Worm (Caenorhabditis elegans) whole organism, late embryonic: ENCODE measurements around the gene F11E6.11.

ENCODE experiments used
- C08G9.2 ChIP-seq: sonication (generic microtip); optimal IDR thresholded peaks from 2 replicates; lab custom pipeline; 2016; ENCODE audit warnings: mild to moderate bottlenecking, missing genetic modification characterization, moderate library complexity, missing compliant biosample characterization
- F13H6.1 ChIP-seq: sonication (generic microtip); optimal IDR thresholded peaks from 2 replicates; lab custom pipeline; 2016; ENCODE audit warnings: missing genetic modification characterization, missing compliant biosample characterization
- Y22D7AL.16 ChIP-seq: sonication (generic microtip); optimal IDR thresholded peaks from 2 replicates; lab custom pipeline; 2016; ENCODE audit warnings: missing genetic modification characterization, missing compliant biosample characterization
- ceh-19 ChIP-seq: fragments of 200-800 bp; sonication (Bioruptor generic); optimal IDR thresholded peaks from 2 replicates; lab custom pipeline; 2018; ENCODE audit warnings: mild to moderate bottlenecking, missing genetic modification characterization, missing compliant biosample characterization
- ceh-2 ChIP-seq: sonication (generic microtip); optimal IDR thresholded peaks from 2 replicates; lab custom pipeline; 2016; ENCODE audit warnings: missing genotype, missing genetic modification characterization, missing compliant biosample characterization
- ceh-24 ChIP-seq: sonication (generic microtip); optimal IDR thresholded peaks from 2 replicates; lab custom pipeline; 2016; ENCODE audit warnings: mild to moderate bottlenecking, missing genetic modification characterization, missing compliant biosample characterization
- ceh-30 ChIP-seq: fragments of 150-350 bp; optimal IDR thresholded peaks from 2 replicates; lab custom pipeline; 2014; ENCODE audit warnings: missing biosample characterization, missing genetic modification characterization
- ceh-48 ChIP-seq: sonication (generic microtip); optimal IDR thresholded peaks from 2 replicates; lab custom pipeline; 2016; ENCODE audit warnings: missing genetic modification characterization, inconsistent platforms, missing compliant biosample characterization
- che-1 ChIP-seq: sonication (generic microtip); optimal IDR thresholded peaks from 2 replicates; lab custom pipeline; 2016; ENCODE audit warnings: mild to moderate bottlenecking, missing genetic modification characterization, missing compliant biosample characterization
- dve-1 ChIP-seq: sonication (generic microtip); optimal IDR thresholded peaks from 2 replicates; lab custom pipeline; 2017; ENCODE audit warnings: antibody characterized with exemption, mild to moderate bottlenecking, missing genetic modification characterization, missing compliant biosample characterization
- elt-2 ChIP-seq: sonication (generic microtip); optimal IDR thresholded peaks from 2 replicates; lab custom pipeline; 2016; ENCODE audit warnings: missing genetic modification reagents, missing genetic modification characterization, missing compliant biosample characterization
- elt-4 ChIP-seq: sonication (generic microtip); optimal IDR thresholded peaks from 2 replicates; lab custom pipeline; 2016; ENCODE audit warnings: missing genetic modification characterization, missing compliant biosample characterization
- eyg-1 ChIP-seq: sonication (generic microtip); optimal IDR thresholded peaks from 2 replicates; lab custom pipeline; 2016; ENCODE audit warnings: missing genotype, missing genetic modification characterization, missing compliant biosample characterization
- fkh-6 ChIP-seq: sonication (generic microtip); optimal IDR thresholded peaks from 2 replicates; lab custom pipeline; 2016; ENCODE audit warnings: missing genetic modification characterization, missing compliant biosample characterization
- gmeb-2 ChIP-seq: sonication (generic microtip); optimal IDR thresholded peaks from 2 replicates; lab custom pipeline; 2016; ENCODE audit warnings: missing genetic modification characterization, inconsistent platforms, missing compliant biosample characterization
- hlh-13 ChIP-seq: fragments of 200-800 bp; sonication (Bioruptor generic); optimal IDR thresholded peaks from 2 replicates; lab custom pipeline; 2018; ENCODE audit warnings: mild to moderate bottlenecking, missing genetic modification characterization, missing compliant biosample characterization
- hlh-6 ChIP-seq: sonication (generic microtip); optimal IDR thresholded peaks from 2 replicates; lab custom pipeline; 2016; ENCODE audit warnings: missing genotype, missing genetic modification characterization, missing compliant biosample characterization
- hlh-8 ChIP-seq: sonication (generic microtip); optimal IDR thresholded peaks from 2 replicates; lab custom pipeline; 2016; ENCODE audit warnings: missing genotype, missing genetic modification characterization, missing compliant biosample characterization
- lim-6 ChIP-seq: sonication (generic microtip); optimal IDR thresholded peaks from 2 replicates; lab custom pipeline; 2016; ENCODE audit warnings: missing genetic modification characterization, missing compliant biosample characterization
- nfya-1 ChIP-seq: sonication (generic microtip); optimal IDR thresholded peaks from 2 replicates; lab custom pipeline; 2017; ENCODE audit warnings: missing genetic modification characterization, mild to moderate bottlenecking, missing compliant biosample characterization, antibody characterized with exemption, moderate library complexity
- nhr-11 ChIP-seq: fragments of 150-350 bp; optimal IDR thresholded peaks from 2 replicates; lab custom pipeline; 2014; ENCODE audit warnings: missing biosample characterization, missing genetic modification characterization
- odd-2 ChIP-seq: sonication (generic microtip); optimal IDR thresholded peaks from 2 replicates; lab custom pipeline; 2017; ENCODE audit warnings: antibody characterized with exemption, mild to moderate bottlenecking, missing genetic modification characterization, missing compliant biosample characterization
- pat-9 ChIP-seq: fragments of 200-800 bp; sonication (Bioruptor generic); optimal IDR thresholded peaks from 2 replicates; lab custom pipeline; 2018; ENCODE audit warnings: mild to moderate bottlenecking, missing genetic modification characterization, moderate library complexity, missing compliant biosample characterization
- pax-1 ChIP-seq: fragments of 150-350 bp; optimal IDR thresholded peaks from 2 replicates; lab custom pipeline; 2014; ENCODE audit warnings: missing biosample characterization, missing genetic modification characterization
- rnt-1 ChIP-seq: sonication (generic microtip); optimal IDR thresholded peaks from 2 replicates; lab custom pipeline; 2016; ENCODE audit warnings: missing genetic modification characterization, missing compliant biosample characterization
- syd-9 ChIP-seq: sonication (generic microtip); optimal IDR thresholded peaks from 2 replicates; lab custom pipeline; 2016; ENCODE audit warnings: mild to moderate bottlenecking, missing genetic modification characterization, moderate library complexity, missing compliant biosample characterization
- tbx-2 ChIP-seq: sonication (generic microtip); optimal IDR thresholded peaks from 2 replicates; lab custom pipeline; 2016; ENCODE audit warnings: missing genetic modification characterization, missing compliant biosample characterization
- unc-42 ChIP-seq: sonication (generic microtip); optimal IDR thresholded peaks from 2 replicates; lab custom pipeline; 2016; ENCODE audit warnings: missing genotype, missing genetic modification characterization, missing compliant biosample characterization
- unc-86 ChIP-seq: sonication (generic microtip); optimal IDR thresholded peaks from 2 replicates; lab custom pipeline; 2016; ENCODE audit warnings: missing genetic modification characterization, missing compliant biosample characterization
- zip-5 ChIP-seq: sonication (generic microtip); optimal IDR thresholded peaks from 2 replicates; lab custom pipeline; 2016; ENCODE audit warnings: missing genetic modification characterization, missing compliant biosample characterization
- ztf-16 ChIP-seq: sonication (generic microtip); optimal IDR thresholded peaks from 2 replicates; lab custom pipeline; 2017; ENCODE audit warnings: missing genetic modification characterization, missing compliant biosample characterization

The F11E6.11 gene

DNA sequence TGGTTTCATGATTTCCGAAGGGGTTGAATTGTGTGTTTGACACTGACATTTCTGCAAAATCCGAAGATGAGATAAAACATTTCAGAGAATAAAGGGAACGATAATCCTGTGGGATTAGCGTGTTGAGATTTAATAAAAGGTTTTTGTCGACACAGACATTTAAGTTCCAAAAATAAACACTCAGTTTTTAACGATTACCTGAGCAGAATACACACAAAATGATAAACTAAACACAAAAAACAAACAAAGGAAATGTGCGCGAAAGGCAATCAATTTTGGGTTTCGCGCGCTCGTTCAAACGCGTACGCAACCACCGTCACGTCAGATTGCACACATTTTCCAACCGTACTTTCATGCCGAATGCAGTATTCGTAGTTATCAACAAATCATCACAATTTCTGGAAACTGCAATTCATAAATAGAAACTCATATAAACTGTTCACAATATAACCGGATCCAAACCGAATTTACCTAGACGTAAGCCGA, 18.6 kb downstream of the F11E6.11 start, which contains the start of gene rif-1.1:
rif-1.1 (minus strand) TSS at position 51 of the 486 bp plus-strand sequence.
- TF ChIP-seq tbx-2 (tag; lab: Kevin White, UChicago) = peak; percentile 2
- TF ChIP-seq odd-2 (tag; lab: Kevin White, UChicago) = no peak
- TF ChIP-seq dve-1 (tag; lab: Kevin White, UChicago) = peak; percentile 29

DNA sequence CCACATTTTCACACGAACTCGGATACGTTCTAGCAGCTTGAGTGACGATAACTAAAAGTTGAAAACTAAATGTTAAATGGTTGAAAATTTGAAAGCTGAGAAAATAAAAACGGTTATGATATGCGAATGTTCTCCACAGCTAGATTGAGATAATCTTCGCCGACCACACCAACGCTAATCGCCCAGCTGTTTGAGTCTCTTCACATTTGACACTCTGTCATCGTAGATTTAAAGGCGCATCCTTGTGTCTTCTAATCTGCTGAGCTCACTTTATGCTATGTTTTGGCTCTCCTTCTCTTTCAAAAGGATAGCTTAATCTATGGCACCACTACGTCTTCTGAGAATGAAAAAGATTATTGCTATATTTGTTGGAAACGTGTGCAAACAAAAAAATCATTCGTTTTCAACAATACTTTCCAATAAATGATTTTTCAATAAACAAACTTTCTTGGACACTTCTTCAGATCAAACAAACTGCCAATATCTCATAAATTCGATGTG, 20.5 kb downstream of the F11E6.11 start, which contains the start of gene F11E6.10:
F11E6.10 (minus strand) TSS at position 51 of the 501 bp plus-strand sequence.
- no peak for TF ChIP-seq elt-4 (tag; lab: Kevin White, UChicago)
- TF ChIP-seq pax-1 (tag; lab: Kevin White, UChicago) = no peak
- no peak for TF ChIP-seq ztf-16 (tag; lab: Kevin White, UChicago)
- no peak for TF ChIP-seq gmeb-2 (tag; lab: Kevin White, UChicago)
- no peak for TF ChIP-seq ceh-24 (tag; lab: Kevin White, UChicago)
- TF ChIP-seq hlh-6 = no peak
- no peak for TF ChIP-seq nhr-11
- TF ChIP-seq ceh-2 (tag; lab: Kevin White, UChicago) = no peak
- no peak for TF ChIP-seq ceh-30 (tag; lab: Kevin White, UChicago)
- no peak for TF ChIP-seq syd-9 (tag; lab: Kevin White, UChicago)
- TF ChIP-seq rnt-1 = no peak
- no peak for TF ChIP-seq unc-42 (tag; lab: Kevin White, UChicago)
- TF ChIP-seq, all 69 proteins: peak for 0

DNA sequence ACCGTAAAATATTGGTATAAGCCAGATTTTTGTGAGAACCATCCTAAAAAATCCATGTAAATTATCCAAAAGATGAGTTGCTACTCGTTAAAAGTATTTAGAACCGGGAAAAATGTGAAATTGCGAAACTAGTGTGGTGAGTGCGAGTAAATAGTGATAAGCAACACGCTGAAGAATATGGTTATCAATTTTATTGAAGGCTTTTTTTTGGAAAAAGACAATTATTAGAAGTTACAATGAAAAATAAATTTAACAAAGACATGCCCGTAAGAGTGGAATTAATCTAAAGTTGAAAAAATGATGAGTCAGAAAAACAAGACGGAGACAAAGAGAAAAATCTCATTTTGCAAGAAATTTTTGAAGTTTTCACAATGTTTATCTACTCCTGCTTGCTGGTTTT, 23.3 kb downstream of the F11E6.11 start, which contains the start of gene F11E6.6:
F11E6.6 (minus strand) TSS at position 101 of the 400 bp plus-strand sequence.
- TF ChIP-seq elt-2 (tag; lab: Kevin White, UChicago) (no peak), ceh-24 (tag; lab: Kevin White, UChicago) (no peak), eyg-1 (tag; lab: Kevin White, UChicago) (no peak), pat-9 (tag; lab: Kevin White, UChicago) (no peak), C08G9.2 (tag; lab: Kevin White, UChicago) (no peak), nhr-11 (no peak), hlh-13 (GFP tag; lab: Kevin White, UChicago) (no peak), gmeb-2 (tag; lab: Kevin White, UChicago) (no peak), odd-2 (tag; lab: Kevin White, UChicago) (no peak), fkh-6 (tag; lab: Kevin White, UChicago) (no peak), Y22D7AL.16 (no peak), ceh-48 (no peak), F13H6.1 (no peak), ceh-2 (tag; lab: Kevin White, UChicago) (no peak), lim-6 (tag; lab: Kevin White, UChicago) (no peak), ztf-16 (tag; lab: Kevin White, UChicago) (no peak)
- TF ChIP-seq, all 69 proteins: peak for 0

DNA sequence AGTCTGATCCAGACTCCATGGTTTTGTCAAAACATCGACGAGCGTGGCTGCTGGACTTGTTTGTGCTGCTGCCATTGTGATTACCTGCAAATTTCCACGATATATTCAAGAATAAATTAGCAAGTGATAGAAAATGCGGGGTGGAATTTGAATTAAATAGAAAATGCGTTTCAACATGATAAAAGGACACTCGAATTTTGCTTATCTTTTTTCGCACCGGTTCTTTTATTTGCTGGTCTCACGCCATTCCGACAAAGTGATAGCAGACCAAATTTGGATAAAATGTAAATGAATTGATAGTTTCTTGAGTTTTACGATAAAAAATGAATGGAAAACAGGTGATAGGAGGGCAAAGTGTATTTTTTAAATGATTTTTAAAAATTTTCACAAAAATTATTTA, 24.7 kb downstream of the F11E6.11 start, which contains the start of gene elo-2:
elo-2 (minus strand) TSS at position 84 of the 400 bp plus-strand sequence.
- TF ChIP-seq elt-2 (tag; lab: Kevin White, UChicago) = peak; percentile 28
- no peak for TF ChIP-seq che-1 (tag; lab: Kevin White, UChicago)
- TF ChIP-seq hlh-8 (tag; lab: Kevin White, UChicago) = no peak

DNA sequence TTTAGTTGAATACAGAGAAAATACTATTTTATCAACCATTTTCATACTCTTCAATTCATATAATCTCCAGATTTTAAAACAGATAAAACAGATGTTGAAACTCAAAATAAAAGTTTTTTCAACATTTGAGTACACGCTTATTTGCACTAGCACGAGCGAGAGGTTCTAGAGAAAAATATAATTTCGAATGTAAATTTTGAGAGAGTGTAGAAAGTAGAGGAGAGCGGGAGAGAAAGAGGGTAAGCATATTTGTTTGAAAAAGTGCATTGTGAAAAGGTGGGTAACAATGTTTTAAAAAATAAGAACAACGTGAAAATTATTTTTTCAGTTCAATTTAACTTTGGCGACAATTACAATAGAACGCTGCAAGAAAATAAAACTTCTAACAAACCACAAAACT, 25.2 kb downstream of the F11E6.11 start:
- no peak for TF ChIP-seq zip-5 (tag; lab: Kevin White, UChicago)
- TF ChIP-seq unc-42 (tag; lab: Kevin White, UChicago) = peak; percentile 7

DNA sequence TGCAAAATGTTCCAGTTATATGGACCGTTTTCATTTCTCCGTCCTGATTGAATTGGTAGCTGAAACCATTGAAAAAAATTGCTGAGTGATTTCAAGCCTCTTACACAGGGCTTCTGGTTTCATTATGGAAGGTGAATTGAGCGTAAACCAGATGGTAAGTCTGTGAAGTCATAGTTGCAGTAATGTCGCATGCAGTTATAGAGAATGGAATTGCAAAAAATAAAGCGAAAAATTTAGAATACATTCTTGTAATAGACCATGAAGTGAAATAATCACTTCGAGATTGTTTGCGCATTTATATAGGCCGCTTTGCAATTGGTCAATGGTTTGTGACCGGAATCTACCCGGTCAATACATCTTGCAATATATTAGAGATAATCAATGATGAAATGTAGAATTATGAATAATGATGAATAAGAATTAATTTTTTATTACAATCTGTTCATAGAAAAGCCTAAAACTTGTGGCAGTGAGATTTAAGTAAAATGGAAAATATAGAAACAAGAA, 27.5 kb downstream of the F11E6.11 start, which contains the start of gene F11E6.4:
F11E6.4 (minus strand) TSS at position 259 of the 507 bp plus-strand sequence.
- TF ChIP-seq che-1 (tag; lab: Kevin White, UChicago) = no peak
- TF ChIP-seq unc-86 (tag; lab: Kevin White, UChicago) = no peak
- TF ChIP-seq nfya-1 (tag; lab: Kevin White, UChicago) = no peak
- no peak for TF ChIP-seq hlh-13 (GFP tag; lab: Kevin White, UChicago)
- TF ChIP-seq fkh-6 (tag; lab: Kevin White, UChicago) = no peak
- TF ChIP-seq ceh-19 (GFP tag; lab: Kevin White, UChicago) = no peak
- no peak for TF ChIP-seq C08G9.2 (tag; lab: Kevin White, UChicago)
